Worm (Caenorhabditis elegans) whole organism, midembryonic: ENCODE data around the gene Y71H2AM.1.
"Not testable (repeated sequence)": the region's sequence is repeated elsewhere in the genome, so short reads cannot be mapped to it uniquely, and the experiment has no call there.

ENCODE experiments used
- T22C8.4 ChIP-seq: fragments of 200-800 bp; sonication (Bioruptor generic); IDR thresholded peaks from 2 replicates; pipeline ENCODE4 v1.3.6; 2022; ENCODE audit warnings: missing genetic modification characterization, missing compliant biosample characterization
- cog-1 ChIP-seq: sonication (generic microtip); optimal IDR thresholded peaks from 2 replicates; lab custom pipeline; 2016; ENCODE audit warnings: missing genetic modification characterization, missing compliant biosample characterization
- flt-1 ChIP-seq: fragments of 200-800 bp; sonication (Bioruptor generic); IDR thresholded peaks from 2 replicates; pipeline ENCODE4 v1.3.6; 2022; ENCODE audit warnings: missing genetic modification characterization, missing compliant biosample characterization
- klf-2 ChIP-seq: fragments of 200-800 bp; sonication (Bioruptor generic); conservative IDR thresholded peaks from 2 replicates; pipeline ENCODE4 v1.3.6; 2022; ENCODE audit warnings: missing genetic modification reagents, missing genetic modification characterization, missing compliant biosample characterization
- med-1 ChIP-seq: sonication (generic microtip); optimal IDR thresholded peaks from 2 replicates; lab custom pipeline; 2017; ENCODE audit warnings: missing genetic modification characterization, mild to moderate bottlenecking, missing compliant biosample characterization, antibody characterized with exemption, missing genetic modification reagents; ENCODE audit not compliant: insufficient read depth
- ref-1 ChIP-seq: fragments of 200-800 bp; sonication (Bioruptor generic); conservative IDR thresholded peaks from 2 replicates; pipeline ENCODE4 v1.3.6; 2022; ENCODE audit warnings: missing genetic modification reagents, missing genetic modification characterization, missing compliant biosample characterization
- tab-1 ChIP-seq: fragments of 200-800 bp; sonication (Bioruptor generic); IDR thresholded peaks from 2 replicates; pipeline ENCODE4 v1.3.6; 2022; ENCODE audit warnings: missing genetic modification characterization, missing compliant biosample characterization
- ztf-23 ChIP-seq: fragments of 200-800 bp; sonication (Bioruptor generic); IDR thresholded peaks from 2 replicates; pipeline ENCODE4 v1.3.6; 2022; ENCODE audit warnings: missing genetic modification reagents, missing genetic modification characterization, missing compliant biosample characterization
- ztf-29 ChIP-seq: fragments of 200-800 bp; sonication (Bioruptor generic); IDR thresholded peaks from 2 replicates; pipeline ENCODE4 v1.3.6; 2022; ENCODE audit warnings: missing genetic modification reagents, missing genetic modification characterization, missing compliant biosample characterization

Gene Y71H2AM.1

DNA sequence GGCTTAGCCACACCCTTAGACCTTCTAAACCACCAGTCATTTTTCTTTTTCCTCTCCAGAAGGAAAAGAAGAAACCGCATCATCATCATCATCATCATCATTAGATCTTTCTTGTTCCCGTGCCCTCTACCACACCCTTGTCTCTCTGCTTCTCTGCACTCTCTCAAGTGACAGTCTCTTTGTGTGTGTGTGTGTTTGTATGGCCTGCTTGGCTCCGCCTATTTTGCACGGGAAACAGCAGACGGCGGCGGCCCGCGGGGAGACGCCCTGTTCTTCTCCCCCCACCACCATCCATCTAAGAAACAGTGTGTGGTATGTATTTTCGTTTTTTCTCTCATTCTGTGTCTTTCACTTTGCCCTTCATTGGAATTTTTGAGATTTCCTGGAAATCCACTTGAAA lies 44.9 kb downstream of the Y71H2AM.1 start:
- TF ChIP-seq tab-1 (GFP tag; lab: Robert Waterston, UW) (no peak), T22C8.4 (no peak), flt-1 (GFP tag; lab: Robert Waterston, UW) (no peak), klf-2 (GFP tag; lab: Robert Waterston, UW) (no peak), ztf-23 (GFP tag; lab: Robert Waterston, UW) (no peak), ztf-29 (GFP tag; lab: Robert Waterston, UW) (no peak), ref-1 (GFP tag; lab: Robert Waterston, UW) (no peak)

DNA sequence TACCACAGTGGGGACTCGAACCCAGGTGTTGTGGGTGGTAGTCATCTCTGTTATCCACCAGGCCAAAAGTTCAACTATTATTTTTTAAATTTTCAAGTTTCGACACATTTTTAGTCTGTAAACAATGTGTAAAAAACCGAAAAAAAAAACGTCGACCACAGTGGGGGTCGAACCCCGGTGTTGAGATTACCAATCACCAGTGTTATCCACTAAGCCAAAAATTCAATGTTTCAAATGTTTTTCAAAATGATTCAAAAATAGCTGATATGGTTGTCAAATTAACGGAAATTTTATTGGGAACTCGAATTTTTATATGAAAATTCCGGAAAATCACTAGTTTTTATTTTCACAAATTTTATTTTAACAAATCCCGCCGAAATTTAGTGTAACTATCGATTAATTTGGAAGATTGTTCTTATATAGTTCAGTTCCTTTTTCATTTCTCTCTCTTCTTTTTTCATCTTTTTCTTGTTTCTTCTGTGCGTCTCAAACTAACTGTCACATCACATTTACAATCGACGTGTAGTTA lies 46.3 kb downstream of the Y71H2AM.1 start:
- TF ChIP-seq tab-1 (GFP tag; lab: Robert Waterston, UW) (no peak), klf-2 (GFP tag; lab: Robert Waterston, UW) (no peak), cog-1 (tag; lab: Kevin White, UChicago) (no peak), T22C8.4 (no peak), ztf-29 (GFP tag; lab: Robert Waterston, UW) (no peak), ref-1 (GFP tag; lab: Robert Waterston, UW) (no peak), med-1 (GFP tag; lab: Kevin White, UChicago) (no peak), flt-1 (GFP tag; lab: Robert Waterston, UW) (no peak), ztf-23 (GFP tag; lab: Robert Waterston, UW) (no peak)

DNA sequence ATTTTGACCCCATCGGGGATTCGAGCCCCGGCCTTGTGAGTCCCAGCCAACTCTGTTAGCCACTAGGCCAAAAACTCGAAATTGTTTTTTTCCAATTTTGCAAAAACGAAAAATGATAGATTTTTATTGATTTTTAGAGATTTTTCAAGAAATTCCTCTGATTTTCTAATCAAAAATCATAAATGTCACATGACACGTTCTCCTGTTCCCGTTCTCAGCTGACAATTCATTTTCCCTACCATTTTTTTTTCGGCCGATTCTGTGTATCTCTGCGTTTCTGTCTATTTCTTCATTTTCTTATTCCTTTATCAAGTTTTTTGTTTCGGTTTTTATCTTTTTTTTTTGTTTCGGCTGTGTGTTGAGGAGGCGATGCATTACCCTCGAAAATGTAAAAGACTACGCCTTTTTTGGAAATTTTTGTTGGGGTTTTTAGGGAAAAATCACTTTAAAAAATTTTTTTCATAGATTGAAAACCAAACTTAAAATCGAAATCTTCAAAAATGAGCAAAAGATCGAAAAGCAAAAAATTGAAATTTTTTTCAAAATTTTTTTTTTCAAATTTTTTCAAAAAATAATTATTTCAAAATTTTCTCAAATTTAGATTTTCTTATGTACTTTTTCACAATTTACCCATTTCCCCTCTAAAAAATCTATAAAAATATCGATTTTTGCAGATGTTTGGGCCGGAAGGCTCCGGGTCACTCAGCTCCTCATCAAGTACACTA lies 47.4 kb downstream of the Y71H2AM.1 start, which contains the start of gene klf-1:
Gene klf-1, plus strand, starts transcription at position 675 of the 725 bp plus-strand sequence.
- TF ChIP-seq tab-1 (GFP tag; lab: Robert Waterston, UW), result no peak
- TF ChIP-seq flt-1 (GFP tag; lab: Robert Waterston, UW), result no peak
- TF ChIP-seq T22C8.4, result no peak
- TF ChIP-seq ref-1 (GFP tag; lab: Robert Waterston, UW), result no peak
- TF ChIP-seq cog-1 (tag; lab: Kevin White, UChicago), result no peak
- no peak for TF ChIP-seq ztf-29 (GFP tag; lab: Robert Waterston, UW)

DNA sequence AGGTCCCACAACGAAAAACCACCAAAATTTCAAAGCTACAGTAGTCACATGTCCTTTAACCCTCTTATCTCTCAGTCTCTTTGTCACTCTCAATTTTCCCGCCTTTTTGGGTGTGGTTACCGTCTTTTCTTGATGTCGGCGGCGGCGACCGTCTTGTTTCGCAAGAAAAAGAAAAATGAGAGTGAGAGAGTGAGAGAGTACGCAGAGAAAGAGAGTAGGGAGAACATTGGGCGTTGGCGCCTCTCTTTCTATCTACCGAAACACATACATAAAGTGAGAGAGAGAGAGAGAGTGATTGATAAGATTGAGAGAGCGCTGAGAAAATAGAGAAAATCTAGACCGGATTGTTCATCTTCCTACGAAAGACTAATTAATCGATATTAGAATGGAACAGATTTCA lies 49.1 kb downstream of the Y71H2AM.1 start:
- TF ChIP-seq cog-1 (tag; lab: Kevin White, UChicago) (no peak), ref-1 (GFP tag; lab: Robert Waterston, UW) (no peak), klf-2 (GFP tag; lab: Robert Waterston, UW) (no peak), tab-1 (GFP tag; lab: Robert Waterston, UW) (no peak), T22C8.4 (no peak), flt-1 (GFP tag; lab: Robert Waterston, UW) (no peak), ztf-29 (GFP tag; lab: Robert Waterston, UW) (no peak), med-1 (GFP tag; lab: Kevin White, UChicago) (no peak), ztf-23 (GFP tag; lab: Robert Waterston, UW) (no peak)

DNA sequence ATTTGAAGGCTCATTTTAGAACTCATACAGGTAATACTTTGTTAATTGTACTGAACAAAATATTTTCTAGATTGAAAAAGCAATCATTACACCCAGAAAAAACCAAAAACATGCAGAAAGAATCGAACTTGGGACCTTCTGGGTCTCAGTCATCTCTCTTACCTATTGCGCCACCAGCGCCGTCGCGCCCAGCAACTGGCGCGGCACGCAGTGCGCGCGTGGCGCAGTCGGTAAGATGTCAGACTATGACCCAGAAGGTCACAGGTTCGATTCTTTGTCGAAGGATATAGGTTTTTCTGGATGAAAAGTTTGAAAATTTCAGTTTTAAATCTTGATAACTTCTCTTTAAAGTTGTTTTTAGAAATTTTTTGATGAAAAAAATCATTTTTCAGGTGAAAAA lies 52.8 kb downstream of the Y71H2AM.1 start:
- TF ChIP-seq cog-1 (tag; lab: Kevin White, UChicago), result no peak
- no peak for TF ChIP-seq tab-1 (GFP tag; lab: Robert Waterston, UW)
- no peak for TF ChIP-seq ztf-29 (GFP tag; lab: Robert Waterston, UW)
- no peak for TF ChIP-seq T22C8.4
- no peak for TF ChIP-seq med-1 (GFP tag; lab: Kevin White, UChicago)
- TF ChIP-seq klf-2 (GFP tag; lab: Robert Waterston, UW), result no peak
- TF ChIP-seq ztf-23 (GFP tag; lab: Robert Waterston, UW), result no peak
- no peak for TF ChIP-seq ref-1 (GFP tag; lab: Robert Waterston, UW)
- TF ChIP-seq flt-1 (GFP tag; lab: Robert Waterston, UW), result no peak

DNA sequence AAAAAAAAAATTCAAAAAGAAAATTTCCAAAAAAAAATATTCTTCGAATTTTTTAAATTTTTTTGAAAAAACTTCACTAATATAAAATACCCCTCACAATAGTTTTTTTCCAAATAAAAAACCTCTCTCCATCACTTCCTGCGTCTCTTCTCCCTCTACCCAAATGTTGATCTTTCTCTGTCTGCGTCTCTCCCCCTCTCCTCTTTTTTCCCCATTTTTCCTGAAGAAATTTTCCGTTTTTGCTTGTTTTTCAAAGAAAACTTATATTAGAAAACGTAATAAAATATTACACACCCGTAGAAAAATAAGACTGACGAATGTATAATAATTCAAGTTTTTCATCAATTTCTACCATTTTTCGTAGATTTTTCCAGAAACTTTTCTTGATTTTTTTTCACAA lies 54.2 kb downstream of the Y71H2AM.1 start:
- TF ChIP-seq tab-1 (GFP tag; lab: Robert Waterston, UW) (no peak), ztf-29 (GFP tag; lab: Robert Waterston, UW) (no peak)

DNA sequence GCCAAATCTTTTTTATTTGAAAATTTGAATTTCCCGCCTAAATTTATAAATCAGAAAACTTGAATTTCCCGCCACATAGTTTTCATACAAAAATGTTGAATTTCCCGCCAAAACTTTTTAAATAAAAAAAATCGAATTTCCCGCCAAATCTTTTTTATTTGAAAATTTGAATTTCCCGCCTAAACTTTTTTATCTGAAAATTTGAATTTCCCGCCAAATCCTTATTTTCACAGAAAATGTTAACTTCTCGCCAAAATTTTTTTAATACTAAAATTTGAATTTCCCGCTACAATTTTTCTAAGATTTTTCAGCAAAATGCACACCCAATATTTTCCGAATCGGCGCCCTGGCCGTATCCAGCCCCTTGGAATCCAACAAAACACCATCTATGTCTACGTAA lies 55.1 kb downstream of the Y71H2AM.1 start, which contains the start of gene F56F11.2:
Gene F56F11.2, plus strand, starts transcription at position 301 of the 400 bp plus-strand sequence.
- not testable (repeated sequence) for TF ChIP-seq cog-1 (tag; lab: Kevin White, UChicago); med-1 (GFP tag; lab: Kevin White, UChicago); flt-1 (GFP tag; lab: Robert Waterston, UW)
